Worm (Caenorhabditis elegans) whole organism, L4/young adult: ENCODE measurements around the gene C07A9.10.

Experiments used
- W03F9.2 ChIP-seq: fragments of 150-350 bp; optimal IDR thresholded peaks from 2 replicates; lab custom pipeline; 2014; ENCODE audit warnings: missing biosample characterization, missing genetic modification characterization
- him-1 ChIP-seq: sonication (generic microtip); optimal IDR thresholded peaks from 2 replicates; lab custom pipeline; 2016; ENCODE audit warnings: missing genotype, missing genetic modification reagents, missing genetic modification characterization, missing compliant biosample characterization

DNA sequence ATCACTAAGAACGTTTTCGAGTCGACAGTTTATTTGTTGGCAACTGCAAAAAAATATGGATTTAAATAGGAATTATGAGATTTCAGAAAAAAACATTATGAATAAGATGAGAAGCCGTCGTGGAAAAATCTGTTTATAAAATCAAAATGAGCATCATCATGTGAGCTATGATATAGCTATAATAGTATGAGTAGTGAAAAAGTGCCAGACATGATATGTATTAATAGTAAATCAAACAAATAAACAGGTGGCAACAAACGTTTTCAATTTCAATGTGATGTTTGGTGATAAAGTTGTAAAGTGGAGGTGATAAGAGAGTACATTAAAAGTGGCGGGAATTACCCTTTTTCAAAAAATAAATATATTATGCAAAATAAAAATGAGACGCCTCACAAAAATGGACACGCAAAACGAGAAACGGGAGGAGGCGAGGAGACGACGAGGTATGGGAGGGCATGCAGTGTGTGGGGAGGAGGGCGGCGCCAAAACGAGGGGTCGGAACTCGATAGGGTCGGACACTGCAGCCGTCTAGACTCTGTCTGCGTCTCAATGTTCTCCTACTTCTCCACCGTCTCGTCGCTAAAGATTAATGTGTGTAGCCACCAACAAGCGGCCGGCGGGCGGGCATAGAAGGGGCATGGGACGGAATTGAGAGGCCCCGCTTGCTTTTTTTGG, 18.1 kb downstream of the C07A9.10 start, which contains the start of gene C07A9.9:
- TF ChIP-seq him-1 (tag; lab: Kevin White, UChicago), result peak; percentile 91
- TF ChIP-seq W03F9.2, result no peak
